Comparison of ENCODE assay signal across 1 worm cellular context in genomic region chrII:6898017-6898779, ce11.
A peak's percentile ranks its signal among the peaks of the same experiment; 100 is the strongest.
TF ChIP-seq lines count a peak whose summit lies in the region.

Gene hrpl-1, plus strand, starts transcription at chrII:6898729.

TF ChIP-seq in whole organism, L4 larva, 104 proteins besides CTCF, POLR2A, EP300 and RAD21 (continued from another document):
- TF ChIP-seq mdl-1 (tag; optimal IDR thresholded peaks at IDR 0.05; lab: Kevin White, UChicago) (no peak), fkh-10 (GFP tag; optimal IDR thresholded peaks at IDR 0.05; lab: Kevin White, UChicago) (no peak), hlh-30 (tag; optimal IDR thresholded peaks at IDR 0.05; lab: Kevin White, UChicago; ENCODE audit: insufficient read depth) (peak; percentile 54), lin-29 (GFP tag; IDR thresholded peaks at IDR 0.05; lab: Robert Waterston, UW) (no peak), arid-1 (GFP tag; conservative IDR thresholded peaks at IDR 0.05; lab: Robert Waterston, UW) (0 out of 2 replicates have a peak, but pooled peaks have one; percentile 26), nhr-48 (tag; optimal IDR thresholded peaks at IDR 0.05; lab: Kevin White, UChicago) (no peak), gei-8 (GFP tag; optimal IDR thresholded peaks at IDR 0.05; lab: Kevin White, UChicago) (no peak), ztf-11 (tag; optimal IDR thresholded peaks at IDR 0.05; lab: Kevin White, UChicago) (no peak), unc-62 (GFP tag; optimal IDR thresholded peaks at IDR 0.05 in 1 of 2; lab: Kevin White, UChicago) (peak in 1 of 2 experiments; percentile 28), unc-62 (tag; optimal IDR thresholded peaks at IDR 0.05; lab: Kevin White, UChicago) (no peak), D1046.2 (GFP tag; IDR thresholded peaks at IDR 0.05; lab: Robert Waterston, UW) (0 out of 2 replicates have a peak, but pooled peaks have one; percentile 16), lin-1 (GFP tag; IDR thresholded peaks at IDR 0.05; lab: Robert Waterston, UW) (0 out of 2 replicates have a peak, but pooled peaks have one; percentile 22), nhr-28 (tag; optimal IDR thresholded peaks at IDR 0.05; lab: Kevin White, UChicago) (peak; percentile 0), F49E8.2 (tag; optimal IDR thresholded peaks at IDR 0.05; lab: Kevin White, UChicago; ENCODE audit: borderline replicate concordance) (no peak), zip-11 (GFP tag; IDR thresholded peaks at IDR 0.05; lab: Robert Waterston, UW) (no peak), T20F7.1 (GFP tag; optimal IDR thresholded peaks at IDR 0.05; lab: Kevin White, UChicago) (peak; percentile 85), madf-5 (GFP tag; IDR thresholded peaks at IDR 0.05; lab: Robert Waterston, UW) (no peak), ceh-20 (GFP tag; IDR thresholded peaks at IDR 0.05; lab: Robert Waterston, UW) (peak; percentile 11; the same call in 1 of the 2 replicates), mxl-2 (GFP tag; conservative IDR thresholded peaks at IDR 0.05; lab: Robert Waterston, UW) (no peak), dve-1 (tag; optimal IDR thresholded peaks at IDR 0.05; lab: Kevin White, UChicago; ENCODE audit: insufficient read depth) (peak; percentile 33)
